Worm (Caenorhabditis elegans) whole organism, L1 larva: ENCODE data around the gene oac-23.
A peak's percentile ranks its signal among the peaks of the same experiment; 100 is the strongest.

Source experiments
- C16A3.4 ChIP-seq: fragments of 150-350 bp; optimal IDR thresholded peaks from 2 replicates; lab custom pipeline; 2014; ENCODE audit warnings: missing biosample characterization, missing genetic modification characterization
- Y116A8C.19 ChIP-seq: sonication (generic microtip); optimal IDR thresholded peaks from 2 replicates; lab custom pipeline; 2016; ENCODE audit warnings: missing compliant biosample characterization, missing genetic modification characterization, borderline replicate concordance
- aha-1 ChIP-seq: fragments of 150-350 bp; optimal IDR thresholded peaks from 2 replicates; lab custom pipeline; 2014; ENCODE audit warnings: missing biosample characterization, missing genetic modification characterization
- alr-1 ChIP-seq: fragments of 200-800 bp; sonication (Bioruptor generic); optimal IDR thresholded peaks from 2 replicates; lab custom pipeline; 2018; ENCODE audit warnings: borderline replicate concordance, mild to moderate bottlenecking, missing genetic modification characterization, missing compliant biosample characterization
- ceh-63 ChIP-seq: fragments of 200-800 bp; sonication (Bioruptor generic); optimal IDR thresholded peaks from 2 replicates; lab custom pipeline; 2018; ENCODE audit warnings: mild to moderate bottlenecking, missing genetic modification characterization, missing compliant biosample characterization
- ceh-8 ChIP-seq: fragments of 200-800 bp; sonication (Bioruptor generic); optimal IDR thresholded peaks from 2 replicates; lab custom pipeline; 2018; ENCODE audit warnings: mild to moderate bottlenecking, missing genetic modification characterization, moderate library complexity, missing compliant biosample characterization
- ceh-82 ChIP-seq, 3 experiments: fragments of 150-350 bp in 1 of 3; sonication (generic microtip) in 2 of 3; optimal IDR thresholded peaks; 2 replicates each; lab custom pipeline; 2014 to 2017; ENCODE audit warnings: missing biosample characterization in 3 of 3, missing genetic modification characterization in 3 of 3
- ceh-88 ChIP-seq: fragments of 200-800 bp; sonication (Bioruptor generic); IDR thresholded peaks from 2 replicates; pipeline ENCODE4 v1.3.6; 2022; ENCODE audit warnings: missing genetic modification characterization, missing compliant biosample characterization
- dpl-1 ChIP-seq, 3 experiments: fragments of 150-350 bp in 2 of 3; sonication (generic microtip) in 1 of 3; optimal IDR thresholded peaks; 2 replicates each; lab custom pipeline; 2014 to 2017; ENCODE audit warnings: missing biosample characterization in 3 of 3, missing genetic modification characterization in 3 of 3, missing genetic modification reagents in 3 of 3
- dsc-1 ChIP-seq: sonication (generic microtip); optimal IDR thresholded peaks from 2 replicates; lab custom pipeline; 2016; ENCODE audit warnings: mild to moderate bottlenecking, missing genetic modification characterization, missing compliant biosample characterization
- efl-1 ChIP-seq, 4 experiments: fragments of 150-350 bp; optimal IDR thresholded peaks in 3 of 4; peaks in 1 of 4; 1 replicate in 1 of 4; 2 replicates in 3 of 4; lab custom pipeline; 2014; ENCODE audit warnings: missing biosample characterization in 2 of 4, missing genetic modification characterization in 2 of 4, missing genetic modification reagents in 2 of 4
- egl-13 ChIP-seq: sonication (generic microtip); optimal IDR thresholded peaks from 2 replicates; lab custom pipeline; 2016; ENCODE audit warnings: missing genotype, missing genetic modification reagents, missing genetic modification characterization, missing compliant biosample characterization
- egl-27 ChIP-seq, 2 experiments: fragments of 150-350 bp in 1 of 2; sonication (generic microtip); optimal IDR thresholded peaks; 3 replicates each; lab custom pipeline; 2017 to 2018; ENCODE audit warnings: missing biosample characterization in 2 of 2, missing genetic modification characterization in 2 of 2, missing genetic modification reagents in 2 of 2
- elt-2 ChIP-seq: sonication (generic microtip); optimal IDR thresholded peaks from 2 replicates; lab custom pipeline; 2016; ENCODE audit warnings: missing genetic modification characterization, mild to moderate bottlenecking, inconsistent platforms, missing compliant biosample characterization, missing genetic modification reagents
- fkh-4 ChIP-seq: sonication (generic microtip); optimal IDR thresholded peaks from 2 replicates; lab custom pipeline; 2016; ENCODE audit warnings: missing compliant biosample characterization, missing genetic modification characterization, borderline replicate concordance
- fkh-8 ChIP-seq: sonication (generic microtip); optimal IDR thresholded peaks from 2 replicates; lab custom pipeline; 2016; ENCODE audit warnings: mild to moderate bottlenecking, missing genetic modification characterization, missing compliant biosample characterization
- fos-1 ChIP-seq: fragments of 150-350 bp; optimal IDR thresholded peaks from 2 replicates; lab custom pipeline; 2014; ENCODE audit warnings: missing biosample characterization, missing genetic modification characterization
- grh-1 ChIP-seq: fragments of 200-800 bp; sonication (Bioruptor generic); IDR thresholded peaks from 2 replicates; pipeline ENCODE4 v1.3.6; 2022; ENCODE audit warnings: missing genetic modification reagents, missing genetic modification characterization, missing compliant biosample characterization
- hlh-4 ChIP-seq: sonication (generic microtip); optimal IDR thresholded peaks from 2 replicates; lab custom pipeline; 2016; ENCODE audit warnings: mild to moderate bottlenecking, missing genetic modification characterization, missing compliant biosample characterization
- irx-1 ChIP-seq: sonication (generic microtip); optimal IDR thresholded peaks from 2 replicates; lab custom pipeline; 2016; ENCODE audit warnings: missing genetic modification characterization, missing compliant biosample characterization
- isw-1 ChIP-seq: fragments of 200-800 bp; sonication (Bioruptor generic); IDR thresholded peaks from 2 replicates; pipeline ENCODE4 v1.3.6; 2022; ENCODE audit warnings: missing genetic modification characterization, missing compliant biosample characterization
- jun-1 ChIP-seq: fragments of 150-350 bp; optimal IDR thresholded peaks from 2 replicates; lab custom pipeline; 2014; ENCODE audit warnings: missing biosample characterization, missing genetic modification reagents, missing genetic modification characterization
- lin-35 ChIP-seq, 2 experiments: fragments of 150-350 bp; optimal IDR thresholded peaks; 2 replicates each; lab custom pipeline; 2014; ENCODE audit warnings: missing biosample characterization in 2 of 2, missing genetic modification characterization in 2 of 2, missing genetic modification reagents in 2 of 2
- lin-39 ChIP-seq: fragments of 150-350 bp; optimal IDR thresholded peaks from 2 replicates; lab custom pipeline; 2014; ENCODE audit warnings: missing biosample characterization, missing genetic modification reagents, missing genetic modification characterization
- mef-2 ChIP-seq: fragments of 150-350 bp; optimal IDR thresholded peaks from 2 replicates; lab custom pipeline; 2014; ENCODE audit warnings: missing biosample characterization, missing genetic modification characterization
- mep-1 ChIP-seq: fragments of 150-350 bp; optimal IDR thresholded peaks from 2 replicates; lab custom pipeline; 2014; ENCODE audit warnings: missing biosample characterization, missing genetic modification characterization
- nhr-28 ChIP-seq: fragments of 150-350 bp; optimal IDR thresholded peaks from 2 replicates; lab custom pipeline; 2014; ENCODE audit warnings: missing biosample characterization, missing genetic modification characterization
- nhr-47 ChIP-seq: sonication (generic microtip); optimal IDR thresholded peaks from 2 replicates; lab custom pipeline; 2016; ENCODE audit warnings: mild to moderate bottlenecking, missing genetic modification characterization, moderate library complexity, missing compliant biosample characterization
- nhr-71 ChIP-seq: sonication (generic microtip); optimal IDR thresholded peaks from 2 replicates; lab custom pipeline; 2016; ENCODE audit warnings: mild to moderate bottlenecking, missing genetic modification characterization, moderate library complexity, missing compliant biosample characterization
- nhr-84 ChIP-seq: sonication (generic microtip); optimal IDR thresholded peaks from 2 replicates; lab custom pipeline; 2017; ENCODE audit warnings: missing biosample characterization, missing genetic modification characterization
- pax-3 ChIP-seq: fragments of 200-800 bp; sonication (Bioruptor generic); optimal IDR thresholded peaks from 2 replicates; lab custom pipeline; 2018; ENCODE audit warnings: mild to moderate bottlenecking, missing genetic modification characterization, moderate library complexity, missing compliant biosample characterization
- sox-4 ChIP-seq: sonication (generic microtip); optimal IDR thresholded peaks from 2 replicates; lab custom pipeline; 2016; ENCODE audit warnings: missing genetic modification characterization, missing compliant biosample characterization
- tbx-2 ChIP-seq: sonication (generic microtip); optimal IDR thresholded peaks from 2 replicates; lab custom pipeline; 2016; ENCODE audit warnings: missing genetic modification characterization, missing compliant biosample characterization
- unc-98 ChIP-seq: fragments of 200-800 bp; sonication (Bioruptor generic); IDR thresholded peaks from 2 replicates; pipeline ENCODE4 v1.3.6; 2022; ENCODE audit warnings: missing genetic modification characterization, missing compliant biosample characterization
- vab-15 ChIP-seq: sonication (generic microtip); optimal IDR thresholded peaks from 2 replicates; lab custom pipeline; 2017; ENCODE audit warnings: missing genotype, mild to moderate bottlenecking, missing genetic modification characterization, missing compliant biosample characterization
- zag-1 ChIP-seq: fragments of 150-350 bp; optimal IDR thresholded peaks from 2 replicates; lab custom pipeline; 2014; ENCODE audit warnings: missing biosample characterization, missing genetic modification characterization
- zip-4 ChIP-seq: fragments of 200-800 bp; sonication (Bioruptor generic); optimal IDR thresholded peaks from 2 replicates; lab custom pipeline; 2018; ENCODE audit warnings: mild to moderate bottlenecking, missing genetic modification characterization, moderate library complexity, missing compliant biosample characterization

The oac-23 gene

DNA sequence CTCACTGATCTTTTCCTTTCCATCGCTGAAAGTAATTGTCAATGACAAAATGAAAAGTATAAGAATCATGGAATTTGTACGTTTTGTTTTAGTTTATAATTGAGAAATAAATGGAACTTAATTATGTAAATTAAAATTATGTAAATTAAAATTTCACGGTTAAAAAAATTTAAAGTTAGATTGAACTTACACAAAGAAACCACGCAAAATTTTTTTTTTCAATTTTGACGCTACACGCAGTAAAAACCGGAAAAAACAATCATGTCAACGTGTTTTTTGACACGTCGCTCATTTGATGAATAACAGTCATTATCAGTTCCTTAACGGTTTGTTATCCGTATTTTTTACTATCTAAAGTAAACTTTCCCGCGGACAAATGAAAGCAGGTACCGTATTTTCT, at the start of gene oac-23, which contains the start of gene F37C4.8:
Gene oac-23, plus strand, starts transcription at position 323 of the 400 bp plus-strand sequence.
Gene F37C4.8, minus strand, starts transcription at position 101 of the 400 bp plus-strand sequence.
- no peak for TF ChIP-seq ceh-63 (GFP tag; lab: Kevin White, UChicago)
- no peak for TF ChIP-seq nhr-84
- no peak for TF ChIP-seq hlh-4 (tag; lab: Kevin White, UChicago)
- TF ChIP-seq zip-4 (GFP tag; lab: Kevin White, UChicago): no peak
- TF ChIP-seq vab-15 (tag; lab: Kevin White, UChicago): no peak
- no peak for TF ChIP-seq irx-1 (tag; lab: Kevin White, UChicago)
- TF ChIP-seq mep-1 (tag; lab: Kevin White, UChicago): no peak
- TF ChIP-seq unc-98 (GFP tag; lab: Robert Waterston, UW): no peak
- TF ChIP-seq dpl-1 (GFP tag; optimal IDR thresholded peaks at IDR 0.05; lab: Kevin White, UChicago): no peak
- TF ChIP-seq jun-1: no peak
- TF ChIP-seq nhr-28 (tag; lab: Kevin White, UChicago): no peak
- TF ChIP-seq grh-1 (GFP tag; lab: Robert Waterston, UW): no peak
- no peak for TF ChIP-seq C16A3.4 (tag; lab: Kevin White, UChicago)
- TF ChIP-seq egl-13 (tag; lab: Kevin White, UChicago): no peak

ce11 chrIV:3832040-3832439, 49.2 kb upstream of the oac-23 start:
- peak; percentile 58 for TF ChIP-seq dsc-1
- no peak for TF ChIP-seq elt-2
- TF ChIP-seq lin-39: no peak
- peak; percentile 75 for TF ChIP-seq fkh-8 (tag; lab: Kevin White, UChicago)
- TF ChIP-seq pax-3 (tag; lab: Kevin White, UChicago): peak; percentile 32
- TF ChIP-seq nhr-71: peak; percentile 52
- no peak for TF ChIP-seq efl-1 (optimal IDR thresholded peaks at IDR 0.05; lab: Kevin White, UChicago)
- TF ChIP-seq efl-1 (GFP tag; optimal IDR thresholded peaks at IDR 0.05 in 1 of 2; lab: Kevin White, UChicago): peak in 1 of 2 experiments; percentile 73
- peak; percentile 40 for TF ChIP-seq nhr-47 (tag; lab: Kevin White, UChicago)
- TF ChIP-seq, all 84 proteins: peak for 6

ce11 chrIV:3833778-3834177, 47.5 kb upstream of the oac-23 start:
- no peak for TF ChIP-seq efl-1 (optimal IDR thresholded peaks at IDR 0.05; lab: Kevin White, UChicago)
- peak in 1 of 2 experiments; percentile 4 for TF ChIP-seq efl-1 (GFP tag; optimal IDR thresholded peaks at IDR 0.05 in 1 of 2; lab: Kevin White, UChicago)
- peak; percentile 24 for TF ChIP-seq fkh-8 (tag; lab: Kevin White, UChicago)
- TF ChIP-seq ceh-82 (tag; optimal IDR thresholded peaks at IDR 0.05; lab: Kevin White, UChicago): no peak
- no peak for TF ChIP-seq Y116A8C.19 (tag; lab: Kevin White, UChicago)
- TF ChIP-seq pax-3 (tag; lab: Kevin White, UChicago): peak; percentile 42
- TF ChIP-seq sox-4 (tag; lab: Kevin White, UChicago): peak; percentile 42
- TF ChIP-seq dsc-1: peak; percentile 87

- TF ChIP-seq ceh-8 (GFP tag; lab: Kevin White, UChicago): no peak
- TF ChIP-seq efl-1 (optimal IDR thresholded peaks at IDR 0.05; lab: Kevin White, UChicago): no peak
- peak in 1 of 2 experiments; percentile 19 for TF ChIP-seq efl-1 (GFP tag; optimal IDR thresholded peaks at IDR 0.05 in 1 of 2; lab: Kevin White, UChicago)
Measured at ce11 chrIV:3835065-3835464, 46.2 kb upstream of the oac-23 start, which contains the start of gene cal-3. cal-3 (minus strand) TSS chrIV:3835165.

ce11 chrIV:3838687-3839086, 42.6 kb upstream of the oac-23 start:
- TF ChIP-seq ceh-8 (GFP tag; lab: Kevin White, UChicago): no peak
- no peak for TF ChIP-seq grh-1 (GFP tag; lab: Robert Waterston, UW)
- TF ChIP-seq aha-1 (tag; lab: Kevin White, UChicago): no peak
- no peak for TF ChIP-seq fkh-4 (tag; lab: Kevin White, UChicago)
- no peak for TF ChIP-seq alr-1
- TF ChIP-seq mef-2 (tag; lab: Kevin White, UChicago): no peak
- TF ChIP-seq fos-1 (tag; lab: Kevin White, UChicago): no peak
- no peak for TF ChIP-seq ceh-88 (GFP tag; lab: Robert Waterston, UW)
- no peak for TF ChIP-seq nhr-84
- no peak for TF ChIP-seq tbx-2 (tag; lab: Kevin White, UChicago)
- no peak for TF ChIP-seq lin-35 (GFP tag; optimal IDR thresholded peaks at IDR 0.05; lab: Kevin White, UChicago)
- TF ChIP-seq zag-1 (tag; lab: Kevin White, UChicago): no peak
- no peak for TF ChIP-seq isw-1 (GFP tag; lab: Robert Waterston, UW)
- no peak for TF ChIP-seq egl-27 (tag; optimal IDR thresholded peaks at IDR 0.05; lab: Kevin White, UChicago)
